Fruit fly (Drosophila melanogaster): Measurements from ENCODE around the gene CG14102.

DNA sequence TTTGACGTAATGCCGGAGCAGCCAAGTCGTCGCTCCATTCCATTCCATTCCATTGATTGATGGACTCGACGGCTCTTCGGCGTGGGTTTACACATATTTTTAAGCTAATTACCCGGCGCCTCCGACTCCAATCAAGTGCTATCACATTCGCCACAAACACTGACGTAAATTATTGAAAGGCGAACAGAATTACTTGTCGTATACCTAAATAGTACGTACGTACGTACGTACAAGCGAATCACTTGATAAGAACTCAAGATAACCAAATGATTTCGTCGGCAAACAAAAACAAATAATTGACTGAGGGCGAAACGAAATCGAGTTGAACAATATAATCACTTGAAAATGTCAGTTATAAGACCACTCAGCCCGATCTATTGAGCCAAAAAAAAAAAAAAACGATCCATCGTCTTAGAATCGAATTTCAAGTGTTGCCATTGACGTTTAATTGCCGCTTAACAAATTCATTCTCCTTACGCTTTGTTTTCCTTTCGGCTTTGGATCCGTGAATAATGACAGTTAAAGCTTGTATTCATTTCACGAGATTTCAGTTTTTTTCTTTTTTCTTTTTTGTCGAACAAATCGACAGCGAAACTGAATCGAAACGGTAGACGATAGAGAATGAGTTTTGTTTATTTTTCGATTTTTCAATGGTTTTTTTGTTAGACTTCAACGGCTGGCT is 23.7 kb downstream of the CG14102 start:
- no peak for TF ChIP-seq pan (optimal IDR thresholded peaks at IDR 0.05)
- TF ChIP-seq psq (optimal IDR thresholded peaks at IDR 0.05): no peak
- TF ChIP-seq CG8478 (optimal IDR thresholded peaks at IDR 0.05): no peak
- no peak for TF ChIP-seq usp (GFP tag; optimal IDR thresholded peaks at IDR 0.05)
- no peak for TF ChIP-seq EcR (GFP tag; optimal IDR thresholded peaks at IDR 0.05)

Measured in whole organism.